Fruit fly (Drosophila melanogaster) whole organism, wandering third instar larva: ENCODE data around the gene Ugt35B1.

Source experiments
- Abd-B ChIP-seq: fragments of >200 bp; optimal IDR thresholded peaks from 2 replicates; lab custom pipeline; 2017; ENCODE audit warnings: missing biosample characterization, missing genetic modification characterization
- CG32264 ChIP-seq: fragments of 200-800 bp; sonication (Bioruptor generic); optimal IDR thresholded peaks from 2 replicates; lab custom pipeline; 2016; ENCODE audit warnings: missing biosample characterization, missing genetic modification characterization
- CG9705 ChIP-seq: fragments of 200-800 bp; sonication (Bioruptor generic); optimal IDR thresholded peaks from 2 replicates; lab custom pipeline; 2018; ENCODE audit warnings: missing biosample characterization, mild to moderate bottlenecking, missing genetic modification characterization
- CrebA ChIP-seq: fragments of 200-800 bp; sonication (Bioruptor generic); optimal IDR thresholded peaks from 2 replicates; lab custom pipeline; 2016; ENCODE audit warnings: missing biosample characterization, mild to moderate bottlenecking, missing genetic modification characterization, borderline replicate concordance
- Dfd ChIP-seq: fragments of >200 bp; optimal IDR thresholded peaks from 2 replicates; lab custom pipeline; 2017; ENCODE audit warnings: missing biosample characterization, missing genetic modification characterization
- Dif ChIP-seq: fragments of 200-275, 200-300 bp; sonication (Bioruptor generic); optimal IDR thresholded peaks from 2 replicates; lab custom pipeline; 2018; ENCODE audit warnings: missing biosample characterization, missing genetic modification characterization; ENCODE audit not compliant: partially characterized antibody
- HLH106 ChIP-seq: fragments of 200-800 bp; optimal IDR thresholded peaks from 3 replicates; lab custom pipeline; 2019; ENCODE audit warnings: missing biosample characterization, mild to moderate bottlenecking, missing genetic modification characterization, moderate library complexity
- Hnf4 ChIP-seq: fragments of 200-800 bp; sonication (Bioruptor generic); optimal IDR thresholded peaks from 2 replicates; lab custom pipeline; 2016; ENCODE audit warnings: missing biosample characterization, mild to moderate bottlenecking, missing genetic modification characterization
- Hr78 ChIP-seq: fragments of >200 bp; optimal IDR thresholded peaks from 2 replicates; lab custom pipeline; 2017; ENCODE audit warnings: missing biosample characterization, missing genetic modification characterization
- Hr83 ChIP-seq: fragments of 200-300 bp; sonication (Bioruptor generic); optimal IDR thresholded peaks from 2 replicates; lab custom pipeline; 2016; ENCODE audit warnings: missing biosample characterization, mild to moderate bottlenecking, missing genetic modification characterization, moderate library complexity; ENCODE audit not compliant: poor library complexity, severe bottlenecking
- Mio ChIP-seq: sonication (Bioruptor generic); optimal IDR thresholded peaks from 2 replicates; lab custom pipeline; 2016; ENCODE audit warnings: missing biosample characterization, missing genetic modification characterization
- Myc ChIP-seq: fragments of >200 bp; optimal IDR thresholded peaks from 2 replicates; lab custom pipeline; 2017
- N ChIP-seq: fragments of >200 bp; optimal IDR thresholded peaks from 2 replicates; lab custom pipeline; 2018; ENCODE audit warnings: missing biosample characterization, missing external identifiers, missing genetic modification characterization
- OdsH ChIP-seq: fragments of 200-800 bp; sonication (Bioruptor generic); optimal IDR thresholded peaks from 2 replicates; lab custom pipeline; 2016; ENCODE audit warnings: missing biosample characterization, mild to moderate bottlenecking, missing genetic modification characterization
- Rel ChIP-seq, 2 experiments: fragments of 200-800 bp; sonication (Bioruptor generic) in 1 of 2; optimal IDR thresholded peaks; 2 replicates in 1 of 2; 3 replicates in 1 of 2; lab custom pipeline; 2016 to 2019; ENCODE audit warnings: mild to moderate bottlenecking in 2 of 2, missing biosample characterization in 2 of 2, missing genetic modification characterization in 2 of 2, moderate library complexity in 1 of 2
- Sp1 ChIP-seq: fragments of 200-800 bp; sonication (Bioruptor generic); optimal IDR thresholded peaks from 3 replicates; lab custom pipeline; 2019; ENCODE audit warnings: missing biosample characterization, mild to moderate bottlenecking, missing genetic modification characterization, moderate library complexity
- Vsx2 ChIP-seq: fragments of 200-300, 225-300 bp; sonication (Bioruptor generic); optimal IDR thresholded peaks from 2 replicates; lab custom pipeline; 2018; ENCODE audit warnings: missing biosample characterization, missing genetic modification characterization; ENCODE audit not compliant: partially characterized antibody
- dl ChIP-seq, 2 experiments: fragments of 175-275, 200-275 bp in 1 of 2; fragments of 200-275 bp in 1 of 2; sonication (Bioruptor generic); optimal IDR thresholded peaks; lab custom pipeline; 2018; ENCODE audit warnings: mild to moderate bottlenecking in 2 of 2, missing biosample characterization in 2 of 2, missing genetic modification characterization in 2 of 2, moderate library complexity in 2 of 2; ENCODE audit not compliant: partially characterized antibody in 2 of 2, insufficient read depth in 1 of 2
- dmrt93B ChIP-seq: fragments of 200-800 bp; sonication (Bioruptor generic); optimal IDR thresholded peaks from 2 replicates; lab custom pipeline; 2018; ENCODE audit warnings: missing biosample characterization, mild to moderate bottlenecking, missing genetic modification characterization
- dsf ChIP-seq: sonication (Bioruptor generic); optimal IDR thresholded peaks from 2 replicates; lab custom pipeline; 2016; ENCODE audit warnings: missing biosample characterization, missing genetic modification characterization, borderline replicate concordance
- ey ChIP-seq: fragments of 200-800 bp; sonication (Bioruptor generic); optimal IDR thresholded peaks from 2 replicates; lab custom pipeline; 2016; ENCODE audit warnings: missing biosample characterization, missing genetic modification characterization
- foxo ChIP-seq, 2 experiments: fragments of 200-800 bp; sonication (Bioruptor generic); optimal IDR thresholded peaks; 2 replicates in 1 of 2; 3 replicates in 1 of 2; lab custom pipeline; 2016 to 2017; ENCODE audit warnings: missing biosample characterization in 2 of 2, missing genetic modification characterization in 2 of 2
- fru ChIP-seq: fragments of 200-800 bp; sonication (Bioruptor generic); optimal IDR thresholded peaks from 3 replicates; lab custom pipeline; 2016; ENCODE audit warnings: missing biosample characterization, mild to moderate bottlenecking, missing genetic modification characterization
- jim ChIP-seq: fragments of 175-275, 200-325 bp; sonication (Bioruptor generic); optimal IDR thresholded peaks from 2 replicates; lab custom pipeline; 2016; ENCODE audit warnings: missing biosample characterization, mild to moderate bottlenecking, missing genetic modification characterization
- rgr ChIP-seq: fragments of 200-800 bp; sonication (Bioruptor generic); optimal IDR thresholded peaks from 3 replicates; lab custom pipeline; 2016; ENCODE audit warnings: missing biosample characterization, mild to moderate bottlenecking, missing genetic modification characterization
- sage ChIP-seq: fragments of 200-800 bp; sonication (Bioruptor generic); optimal IDR thresholded peaks from 2 replicates; lab custom pipeline; 2016; ENCODE audit warnings: missing biosample characterization, mild to moderate bottlenecking, missing genetic modification characterization
- sv ChIP-seq: fragments of 200-800 bp; sonication (Bioruptor generic); optimal IDR thresholded peaks from 3 replicates; lab custom pipeline; 2016; ENCODE audit warnings: missing biosample characterization, missing genetic modification characterization
- tai ChIP-seq: sonication (Bioruptor generic); optimal IDR thresholded peaks from 2 replicates; lab custom pipeline; 2016; ENCODE audit warnings: missing biosample characterization, missing genetic modification characterization
- usp ChIP-seq: fragments of >200 bp; optimal IDR thresholded peaks from 2 replicates; lab custom pipeline; 2017; ENCODE audit warnings: missing biosample characterization, missing genetic modification characterization

The Ugt35B1 gene

DNA sequence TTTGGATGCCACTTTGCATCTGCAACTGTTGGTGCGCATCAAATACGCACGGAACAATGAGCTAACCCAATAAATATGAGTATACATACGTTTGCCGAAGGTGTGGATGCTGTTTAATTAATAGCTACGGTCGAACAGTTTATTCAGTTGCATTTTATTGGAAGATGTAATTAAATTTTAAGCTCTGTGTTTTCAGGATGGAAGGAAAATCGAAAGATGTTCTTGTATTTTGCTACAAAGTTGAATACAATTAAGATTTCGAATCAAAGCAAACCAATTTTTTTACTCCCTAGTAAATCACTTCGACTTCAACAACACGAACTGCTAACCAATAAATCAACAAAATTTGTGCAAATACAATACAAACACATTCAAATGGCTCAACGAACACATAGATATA is 33.2 kb downstream of the Ugt35B1 start, which contains the start of gene mAcon2:
Gene mAcon2, plus strand, starts transcription at position 301 of the 400 bp plus-strand sequence.
- no peak for TF ChIP-seq dl (GFP tag; optimal IDR thresholded peaks at IDR 0.05; lab: Kevin White, UChicago; ENCODE audit: insufficient read depth in 1 of 2, partially characterized antibody in 2 of 2)
- TF ChIP-seq Abd-B (GFP tag; lab: Kevin White, UChicago) = no peak
- TF ChIP-seq HLH106 (tag; lab: Kevin White, UChicago) = no peak
- no peak for TF ChIP-seq Myc (lab: Kevin White, UChicago)
- TF ChIP-seq Dfd (GFP tag; lab: Kevin White, UChicago) = no peak
- TF ChIP-seq CG9705 (GFP tag; lab: Kevin White, UChicago) = no peak
- no peak for TF ChIP-seq sv (GFP tag; lab: Kevin White, UChicago)
- TF ChIP-seq CrebA (GFP tag; lab: Kevin White, UChicago) = no peak
- TF ChIP-seq Vsx2 (GFP tag; lab: Kevin White, UChicago) = no peak
- TF ChIP-seq tai = no peak
- no peak for TF ChIP-seq sage (GFP tag; lab: Kevin White, UChicago)
- no peak for TF ChIP-seq rgr (GFP tag; lab: Kevin White, UChicago)
- no peak for TF ChIP-seq Dif
- no peak for TF ChIP-seq ey
- TF ChIP-seq CG32264 (GFP tag; lab: Kevin White, UChicago) = no peak
- no peak for TF ChIP-seq dsf (GFP tag; lab: Kevin White, UChicago)
- TF ChIP-seq Hr83 (GFP tag; lab: Kevin White, UChicago) = no peak

- TF ChIP-seq Dif = no peak
- no peak for TF ChIP-seq dmrt93B (GFP tag; lab: Kevin White, UChicago)
- no peak for TF ChIP-seq usp (GFP tag; lab: Kevin White, UChicago)
- no peak for TF ChIP-seq Sp1 (GFP tag; lab: Kevin White, UChicago)
- no peak for TF ChIP-seq Vsx2 (GFP tag; lab: Kevin White, UChicago)
- TF ChIP-seq jim (GFP tag; lab: Kevin White, UChicago) = no peak
- TF ChIP-seq sage (GFP tag; lab: Kevin White, UChicago) = no peak
- TF ChIP-seq N = no peak
- TF ChIP-seq ey = no peak
- no peak for TF ChIP-seq sv (GFP tag; lab: Kevin White, UChicago)
- no peak for TF ChIP-seq CG32264 (GFP tag; lab: Kevin White, UChicago)
- TF ChIP-seq HLH106 (tag; lab: Kevin White, UChicago) = no peak
- no peak for TF ChIP-seq Myc (lab: Kevin White, UChicago)
- no peak for TF ChIP-seq Hnf4 (GFP tag; lab: Kevin White, UChicago)
- no peak for TF ChIP-seq CG9705 (GFP tag; lab: Kevin White, UChicago)
- TF ChIP-seq foxo (GFP tag; optimal IDR thresholded peaks at IDR 0.05; lab: Kevin White, UChicago) = no peak
- no peak for TF ChIP-seq Hr83 (GFP tag; lab: Kevin White, UChicago)
- TF ChIP-seq OdsH (GFP tag; lab: Kevin White, UChicago) = no peak
- no peak for TF ChIP-seq Mio (GFP tag; lab: Kevin White, UChicago)
These were observed 41.9 kb downstream of the Ugt35B1 start, which contains the start of gene Ugt35C1 for dm6 chr3R:11128116-11128626. Gene Ugt35C1, minus strand, starts transcription at chr3R:11128328.

- no peak for TF ChIP-seq Hr78 (GFP tag; lab: Kevin White, UChicago)
- TF ChIP-seq usp (GFP tag; lab: Kevin White, UChicago) = no peak
- peak; percentile 63 for TF ChIP-seq fru (GFP tag; lab: Kevin White, UChicago)
- no peak for TF ChIP-seq dsf (GFP tag; lab: Kevin White, UChicago)
- no peak for TF ChIP-seq HLH106 (tag; lab: Kevin White, UChicago)
- no peak for TF ChIP-seq Rel (GFP tag; optimal IDR thresholded peaks at IDR 0.05; lab: Kevin White, UChicago)
- peak; percentile 68 for TF ChIP-seq Rel (tag; optimal IDR thresholded peaks at IDR 0.05; lab: Kevin White, UChicago)
- TF ChIP-seq, all 38 proteins: peak for 2
These were observed 43.7 kb downstream of the Ugt35B1 start for dm6 chr3R:11126383-11126782.
